Worm (Caenorhabditis elegans): ENCODE measurements around the gene C49H3.12.
A peak's percentile ranks its signal among the peaks of the same experiment; 100 is the strongest.

C49H3.12 gene

DNA sequence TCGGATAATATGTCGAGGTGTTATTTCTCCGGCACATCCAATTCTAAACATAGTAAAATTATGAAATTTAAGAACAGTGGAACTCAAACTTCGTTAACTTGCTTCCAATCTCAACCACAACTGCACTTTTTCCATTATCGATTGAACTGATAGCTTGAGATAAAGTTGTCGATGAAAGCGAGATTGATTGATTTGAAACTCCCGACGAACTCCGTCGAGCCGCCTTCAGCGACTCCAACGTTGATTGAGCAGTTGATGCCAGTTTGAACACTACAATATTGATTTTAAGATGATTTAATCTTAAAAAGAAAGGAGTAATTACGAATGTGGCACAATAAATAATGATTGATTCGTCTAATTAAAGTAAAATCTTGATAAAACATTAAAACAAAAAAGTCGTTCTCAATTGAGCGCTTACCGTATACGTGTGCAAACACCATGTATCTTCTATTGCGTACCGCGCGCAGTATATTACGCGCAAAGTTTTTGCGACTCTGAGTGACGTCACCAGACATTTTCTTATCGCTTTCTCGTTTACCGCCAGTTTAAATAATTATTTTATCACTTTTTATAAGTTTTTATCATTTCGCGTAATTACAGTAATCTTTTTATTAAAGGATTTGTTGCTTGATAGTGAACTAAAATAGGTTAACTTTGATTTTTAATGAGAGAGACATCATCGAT lies 24.8 kb downstream of the C49H3.12 start, which contains the start of gene arp-11 (continued):
- TF ChIP-seq F49E8.2 (tag; optimal IDR thresholded peaks at IDR 0.05; ENCODE audit: insufficient read depth) (no peak), nhr-90 (tag; optimal IDR thresholded peaks at IDR 0.05) (no peak), snpc-3.4 (tag; optimal IDR thresholded peaks at IDR 0.05) (peak; percentile 11), F57C9.4 (tag; optimal IDR thresholded peaks at IDR 0.05) (no peak), C06A6.2 (GFP tag; conservative IDR thresholded peaks at IDR 0.05) (no peak), ets-4 (GFP tag; optimal IDR thresholded peaks at IDR 0.05) (no peak), sdz-38 (tag; optimal IDR thresholded peaks at IDR 0.05) (no peak), Y53G8AR.9 (GFP tag; conservative IDR thresholded peaks at IDR 0.05) (no peak), madf-3 (GFP tag; IDR thresholded peaks at IDR 0.05) (no peak), hmg-20 (GFP tag; IDR thresholded peaks at IDR 0.05) (no peak), hrde-1 (tag; optimal IDR thresholded peaks at IDR 0.05; ENCODE audit: borderline replicate concordance) (no peak), hmg-1.2 (GFP tag; IDR thresholded peaks at IDR 0.05) (peak; percentile 31; the same call in 1 of the 2 replicates), aptf-3 (GFP tag; IDR thresholded peaks at IDR 0.05) (no peak), ceh-40 (GFP tag; IDR thresholded peaks at IDR 0.05) (no peak), ceh-79 (tag; optimal IDR thresholded peaks at IDR 0.05) (no peak), efl-1 (GFP tag; optimal IDR thresholded peaks at IDR 0.05) (peak; percentile 26), ceh-58 (GFP tag; IDR thresholded peaks at IDR 0.05) (no peak), attf-5 (GFP tag; optimal IDR thresholded peaks at IDR 0.05) (peak; percentile 84), tbx-9 (tag; optimal IDR thresholded peaks at IDR 0.05; ENCODE audit: borderline replicate concordance) (no peak), Y56A3A.18 (GFP tag; IDR thresholded peaks at IDR 0.05) (no peak), B0336.3 (GFP tag; IDR thresholded peaks at IDR 0.05) (0 out of 2 replicates have a peak, but pooled peaks have one; percentile 22), F22D6.2 (tag; optimal IDR thresholded peaks at IDR 0.05) (no peak), egl-44 (GFP tag; IDR thresholded peaks at IDR 0.05) (no peak), K12H6.12 (tag; optimal IDR thresholded peaks at IDR 0.05) (no peak), zim-3 (tag; optimal IDR thresholded peaks at IDR 0.05) (no peak), ztf-18 (tag; optimal IDR thresholded peaks at IDR 0.05) (no peak), T07F8.4 (tag; optimal IDR thresholded peaks at IDR 0.05) (no peak), attf-6 (GFP tag; IDR thresholded peaks at IDR 0.05) (no peak), ccch-3 (GFP tag; optimal IDR thresholded peaks at IDR 0.05) (no peak), tbp1 (GFP tag; optimal IDR thresholded peaks at IDR 0.05) (peak; percentile 45), F37B4.10 (GFP tag; IDR thresholded peaks at IDR 0.05) (no peak), F10E7.11 (tag; optimal IDR thresholded peaks at IDR 0.05) (no peak), Y95B8A.8 (GFP tag; IDR thresholded peaks at IDR 0.05) (no peak), lsl-1 (GFP tag; optimal IDR thresholded peaks at IDR 0.05) (peak; percentile 65), B0035.1 (tag; optimal IDR thresholded peaks at IDR 0.05) (no peak), let-607 (tag; optimal IDR thresholded peaks at IDR 0.05) (peak in 1 of 2 experiments; percentile 1), ztf-6 (GFP tag; IDR thresholded peaks at IDR 0.05) (no peak), ztf-25 (GFP tag; IDR thresholded peaks at IDR 0.05) (no peak), F52B5.7 (tag; optimal IDR thresholded peaks at IDR 0.05) (no peak), snpc-1.1 (tag; optimal IDR thresholded peaks at IDR 0.05; ENCODE audit: insufficient read depth) (no peak), unc-130 (GFP tag; optimal IDR thresholded peaks at IDR 0.05) (no peak), bed-1 (GFP tag; IDR thresholded peaks at IDR 0.05) (no peak), nhr-80 (tag; optimal IDR thresholded peaks at IDR 0.05) (peak; percentile 23), atf-7 (tag; optimal IDR thresholded peaks at IDR 0.05) (peak; percentile 96), rec-8 (tag; optimal IDR thresholded peaks at IDR 0.05) (no peak), F57A8.1 (GFP tag; optimal IDR thresholded peaks at IDR 0.05) (no peak), Y67H2A.10 (GFP tag; conservative IDR thresholded peaks at IDR 0.05) (no peak), sptf-2 (GFP tag; optimal IDR thresholded peaks at IDR 0.05) (no peak)
